Worm (Caenorhabditis elegans) whole organism, mixed stage, embryonic: Measurements from ENCODE around the gene Y38H8A.1.
A peak's percentile ranks its signal among the peaks of the same experiment; 100 is the strongest.

Source experiments
- cnd-1 ChIP-seq: fragments of 200-800 bp; sonication (Bioruptor generic); optimal IDR thresholded peaks from 2 replicates; lab custom pipeline; 2018; ENCODE audit warnings: mild to moderate bottlenecking, missing genetic modification characterization, missing compliant biosample characterization
- mep-1 ChIP-seq: fragments of 150-350 bp; optimal IDR thresholded peaks from 2 replicates; lab custom pipeline; 2017; ENCODE audit warnings: missing biosample characterization, missing genetic modification reagents, missing genetic modification characterization, inconsistent platforms
- mls-2 ChIP-seq: sonication (generic microtip); optimal IDR thresholded peaks from 2 replicates; lab custom pipeline; 2016; ENCODE audit warnings: mild to moderate bottlenecking, missing genetic modification characterization, moderate library complexity, missing compliant biosample characterization
- nhr-12 ChIP-seq: fragments of 150-350 bp; optimal IDR thresholded peaks from 2 replicates; lab custom pipeline; 2014; ENCODE audit warnings: missing biosample characterization, missing genetic modification characterization
- pha-4 ChIP-seq: fragments of 150-350 bp; optimal IDR thresholded peaks from 2 replicates; lab custom pipeline; 2018; ENCODE audit warnings: missing biosample characterization, missing genetic modification reagents, missing genetic modification characterization
- snpc-4 ChIP-seq: fragments of 150-350 bp; optimal IDR thresholded peaks from 2 replicates; lab custom pipeline; 2014; ENCODE audit warnings: missing biosample characterization, missing genetic modification characterization
- unc-39 ChIP-seq: fragments of 150-350 bp; optimal IDR thresholded peaks from 2 replicates; lab custom pipeline; 2014; ENCODE audit warnings: missing biosample characterization, missing genetic modification characterization
- unc-62 ChIP-seq: fragments of 150-350 bp; optimal IDR thresholded peaks from 2 replicates; lab custom pipeline; 2014; ENCODE audit warnings: missing biosample characterization, missing genetic modification reagents, missing genetic modification characterization

- no peak for TF ChIP-seq cnd-1 (tag; lab: Kevin White, UChicago)
- TF ChIP-seq mls-2 (tag; lab: Kevin White, UChicago): no peak
- no peak for TF ChIP-seq nhr-12 (tag; lab: Kevin White, UChicago)
- TF ChIP-seq unc-62 (GFP tag; lab: Kevin White, UChicago): no peak
- no peak for TF ChIP-seq unc-39 (tag; lab: Kevin White, UChicago)
- TF ChIP-seq mep-1 (tag; lab: Kevin White, UChicago): peak; percentile 54
- TF ChIP-seq pha-4 (tag; lab: Kevin White, UChicago): no peak
- no peak for TF ChIP-seq snpc-4 (tag; lab: Kevin White, UChicago)
Observed at ce11 chrIV:13453509-13453908, 29.1 kb upstream of the Y38H8A.1 start.
